Worm (Caenorhabditis elegans) whole organism, young adult: ENCODE results near the gene rps-1.

Experiments used
- bed-2 ChIP-seq: fragments of 200-800 bp; sonication (Bioruptor generic); IDR thresholded peaks from 2 replicates; pipeline ENCODE4 v1.3.6; 2022; ENCODE audit warnings: missing genetic modification reagents, missing genetic modification characterization, missing compliant biosample characterization
- ceh-91 ChIP-seq: fragments of 200-800 bp; sonication (Bioruptor generic); IDR thresholded peaks from 2 replicates; pipeline ENCODE4 v1.3.6; 2022; ENCODE audit warnings: missing genetic modification reagents, missing genetic modification characterization, missing compliant biosample characterization
- hlh-26 ChIP-seq: fragments of 200-800 bp; sonication (Bioruptor generic); conservative IDR thresholded peaks from 2 replicates; pipeline ENCODE4 v1.3.6; 2022; ENCODE audit warnings: missing genetic modification reagents, missing genetic modification characterization, missing compliant biosample characterization
- pha-4 ChIP-seq: fragments of 150-350 bp; sonication (generic microtip); optimal IDR thresholded peaks from 2 replicates; lab custom pipeline; 2014; ENCODE audit warnings: missing biosample characterization, missing genetic modification reagents, missing genetic modification characterization

DNA sequence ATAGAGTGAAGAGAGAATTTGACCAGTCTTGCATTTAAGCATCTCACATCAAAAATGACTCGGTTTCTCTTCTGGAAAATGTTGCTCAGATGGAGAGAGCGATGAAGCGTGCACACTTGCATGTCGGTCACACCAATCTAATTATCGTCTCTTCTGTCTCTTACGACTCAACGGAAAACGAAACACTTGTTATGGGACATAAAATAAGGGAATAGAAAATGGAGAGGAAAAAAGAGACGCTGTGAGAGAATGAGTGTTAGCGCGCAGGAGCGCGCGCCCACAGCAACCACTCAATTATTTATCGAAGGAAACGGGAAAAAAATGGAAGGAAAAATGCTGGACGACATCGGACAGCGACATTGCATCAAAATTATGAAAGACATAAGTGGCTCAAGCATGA lies 30.0 kb downstream of the rps-1 start:
- no peak for TF ChIP-seq pha-4 (tag; lab: Kevin White, UChicago)
- TF ChIP-seq bed-2 (GFP tag; lab: Robert Waterston, UW) = no peak
- TF ChIP-seq hlh-26 (GFP tag; lab: Robert Waterston, UW) = no peak
- no peak for TF ChIP-seq ceh-91 (GFP tag; lab: Robert Waterston, UW)
